Fruit fly (Drosophila melanogaster) whole organism, pupa: Measurements from ENCODE around the gene PGAP2.

Source experiments
- CG17806 ChIP-seq: fragments of 200-800 bp; sonication (Bioruptor generic); optimal IDR thresholded peaks from 2 replicates; lab custom pipeline; 2018; ENCODE audit warnings: missing biosample characterization, mild to moderate bottlenecking, missing genetic modification characterization, moderate library complexity
- CG32121 ChIP-seq: fragments of 200-800 bp; sonication (Bioruptor generic); IDR thresholded peaks from 2 replicates; pipeline ENCODE4 v1.3.6; 2022; ENCODE audit warnings: missing biosample characterization, missing genetic modification characterization
- CG4496 ChIP-seq: fragments of 200-800 bp; sonication (Bioruptor generic); IDR thresholded peaks from 3 replicates; pipeline ENCODE4 v1.3.6; 2022; ENCODE audit warnings: missing biosample characterization, missing genetic modification characterization
- CG8301 ChIP-seq: fragments of 200-800 bp; sonication (Bioruptor generic); optimal IDR thresholded peaks from 2 replicates; lab custom pipeline; 2018; ENCODE audit warnings: missing biosample characterization, mild to moderate bottlenecking, missing genetic modification characterization
- D1 ChIP-seq: fragments of 200-800 bp; sonication (Bioruptor generic); optimal IDR thresholded peaks from 2 replicates; lab custom pipeline; 2018; ENCODE audit warnings: missing biosample characterization, mild to moderate bottlenecking, missing genetic modification characterization, moderate library complexity
- Ets98B ChIP-seq: fragments of 200-800 bp; sonication (Bioruptor generic); IDR thresholded peaks from 2 replicates; pipeline ENCODE4 v1.3.6; 2022; ENCODE audit warnings: missing biosample characterization, missing genetic modification characterization
- gl ChIP-seq: fragments of 200-800 bp; sonication (Bioruptor generic); optimal IDR thresholded peaks from 2 replicates; lab custom pipeline; 2018; ENCODE audit warnings: missing biosample characterization, mild to moderate bottlenecking, missing genetic modification characterization

dm6 chr2L:845341-846004 lies 26.2 kb upstream of the PGAP2 start:
- TF ChIP-seq Ets98B (GFP tag; lab: Robert Waterston, UW) (peak; percentile 92), CG17806 (tag; lab: Kevin White, UChicago) (peak; percentile 72), CG8301 (tag; lab: Kevin White, UChicago) (peak; percentile 88), D1 (no peak), CG4496 (GFP tag; lab: Robert Waterston, UW) (peak; percentile 94), gl (tag; lab: Kevin White, UChicago) (no peak), CG32121 (GFP tag; lab: Robert Waterston, UW) (peak; percentile 86)
